Worm (Caenorhabditis elegans): ENCODE measurements around the gene R01H2.2.

The R01H2.2 gene

ce11 chrIII:7087691-7088323 is 31.5 kb downstream of the R01H2.2 start, which contains the start of gene fubl-2 (continued):
- peak; percentile 72 for TF ChIP-seq lin-39 (tag; optimal IDR thresholded peaks at IDR 0.05)

ce11 chrIII:7090545-7090944 is 34.2 kb downstream of the R01H2.2 start, which contains the start of gene ZK418.10:
TSS of gene ZK418.10 (minus strand) at chrIII:7090692.
- TF ChIP-seq daf-12 (tag; optimal IDR thresholded peaks at IDR 0.05) = no peak
- TF ChIP-seq nhr-67 (tag; optimal IDR thresholded peaks at IDR 0.05) = no peak
- TF ChIP-seq ceh-82 (tag; optimal IDR thresholded peaks at IDR 0.05) = no peak
- no peak for TF ChIP-seq zag-1 (tag; optimal IDR thresholded peaks at IDR 0.05)
- TF ChIP-seq nhr-12 (tag; optimal IDR thresholded peaks at IDR 0.05) = no peak
- TF ChIP-seq ceh-9 (tag; optimal IDR thresholded peaks at IDR 0.05) = no peak
- TF ChIP-seq skn-1 (tag; optimal IDR thresholded peaks at IDR 0.05) = no peak
- no peak for TF ChIP-seq pqm-1 (tag; optimal IDR thresholded peaks at IDR 0.05)
- TF ChIP-seq elt-2 (tag; optimal IDR thresholded peaks at IDR 0.05) = no peak
- TF ChIP-seq R02D3.7 (tag; optimal IDR thresholded peaks at IDR 0.05) = no peak
- no peak for TF ChIP-seq egl-5 (tag; optimal IDR thresholded peaks at IDR 0.05)
- no peak for TF ChIP-seq eor-1 (tag; optimal IDR thresholded peaks at IDR 0.05)
- no peak for TF ChIP-seq nhr-23 (tag; optimal IDR thresholded peaks at IDR 0.05)
- TF ChIP-seq unc-62 (GFP tag; optimal IDR thresholded peaks at IDR 0.05) = no peak

ce11 chrIII:7091042-7091441 is 34.7 kb downstream of the R01H2.2 start, which contains the start of gene ZK418.2:
TSS of gene ZK418.2 (plus strand) at chrIII:7091342.
- TF ChIP-seq egl-5 (tag; optimal IDR thresholded peaks at IDR 0.05) (no peak), daf-12 (tag; optimal IDR thresholded peaks at IDR 0.05) (no peak), nhr-11 (tag; optimal IDR thresholded peaks at IDR 0.05) (no peak), snpc-4 (tag; optimal IDR thresholded peaks at IDR 0.05) (no peak), nhr-12 (tag; optimal IDR thresholded peaks at IDR 0.05) (no peak), nfya-1 (tag; optimal IDR thresholded peaks at IDR 0.05; ENCODE audit: insufficient read depth) (no peak), ceh-9 (tag; optimal IDR thresholded peaks at IDR 0.05) (no peak), ama-1 (optimal IDR thresholded peaks at IDR 0.05) (no peak), aly-2 (tag; optimal IDR thresholded peaks at IDR 0.05) (no peak), mdl-1 (tag; optimal IDR thresholded peaks at IDR 0.05) (no peak), lin-39 (tag; optimal IDR thresholded peaks at IDR 0.05) (no peak), nhr-67 (tag; optimal IDR thresholded peaks at IDR 0.05) (no peak), nhr-237 (tag; optimal IDR thresholded peaks at IDR 0.05) (no peak)

ce11 chrIII:7095156-7095555 is 38.8 kb downstream of the R01H2.2 start, which contains the start of gene nhr-9:
TSS of gene nhr-9 (plus strand) at chrIII:7095462.
- TF ChIP-seq nhr-67 (tag; optimal IDR thresholded peaks at IDR 0.05) = no peak
- peak; percentile 13 for TF ChIP-seq nhr-11 (tag; optimal IDR thresholded peaks at IDR 0.05)

- TF ChIP-seq tbx-2 (tag; optimal IDR thresholded peaks at IDR 0.05) (no peak), snpc-4 (tag; optimal IDR thresholded peaks at IDR 0.05) (no peak), nhr-43 (tag; optimal IDR thresholded peaks at IDR 0.05; ENCODE audit: poor library complexity, severe bottlenecking) (no peak), elt-1 (tag; optimal IDR thresholded peaks at IDR 0.05) (no peak), unc-39 (tag; optimal IDR thresholded peaks at IDR 0.05) (no peak), nhr-11 (tag; optimal IDR thresholded peaks at IDR 0.05) (no peak)
Measured at ce11 chrIII:7096481-7096880, 40.1 kb downstream of the R01H2.2 start.

- TF ChIP-seq nhr-28 (tag; optimal IDR thresholded peaks at IDR 0.05) = no peak
- peak; percentile 43 for TF ChIP-seq nhr-11 (tag; optimal IDR thresholded peaks at IDR 0.05)
- no peak for TF ChIP-seq R02D3.7 (tag; optimal IDR thresholded peaks at IDR 0.05)
Measured at ce11 chrIII:7100001-7100400, 43.7 kb downstream of the R01H2.2 start, which contains the start of gene ZK418.11. TSS of gene ZK418.11 (plus strand) at chrIII:7100289.

- TF ChIP-seq egl-27 (tag; optimal IDR thresholded peaks at IDR 0.05) = no peak
- no peak for TF ChIP-seq lin-15B (tag; optimal IDR thresholded peaks at IDR 0.05)
- TF ChIP-seq fkh-10 (GFP tag; optimal IDR thresholded peaks at IDR 0.05) = no peak
- TF ChIP-seq tbx-2 (tag; optimal IDR thresholded peaks at IDR 0.05) = no peak
- no peak for TF ChIP-seq daf-12 (tag; optimal IDR thresholded peaks at IDR 0.05)
- TF ChIP-seq fos-1 (tag; optimal IDR thresholded peaks at IDR 0.05) = no peak
- no peak for TF ChIP-seq ztf-4 (tag; optimal IDR thresholded peaks at IDR 0.05)
- no peak for TF ChIP-seq nhr-12 (tag; optimal IDR thresholded peaks at IDR 0.05)
- no peak for TF ChIP-seq nhr-23 (tag; optimal IDR thresholded peaks at IDR 0.05)
- TF ChIP-seq mml-1 (tag; optimal IDR thresholded peaks at IDR 0.05) = no peak
- no peak for TF ChIP-seq jun-1 (tag; optimal IDR thresholded peaks at IDR 0.05)
- no peak for TF ChIP-seq unc-39 (tag; optimal IDR thresholded peaks at IDR 0.05)
- no peak for TF ChIP-seq nhr-28 (tag; optimal IDR thresholded peaks at IDR 0.05)
- no peak for TF ChIP-seq ceh-9 (tag; optimal IDR thresholded peaks at IDR 0.05)
- no peak for TF ChIP-seq nhr-25 (tag; optimal IDR thresholded peaks at IDR 0.05)
Measured at ce11 chrIII:7101814-7102477, 45.6 kb downstream of the R01H2.2 start.
